Fruit fly (Drosophila melanogaster) whole organism, embryonic: ENCODE data around the gene CG8142.
A peak's percentile ranks its signal among the peaks of the same experiment; 100 is the strongest.

ENCODE experiments used
- ATbp ChIP-seq: fragments of 200-800 bp; sonication (Bioruptor generic); optimal IDR thresholded peaks from 2 replicates; lab custom pipeline; 2017; ENCODE audit warnings: missing biosample characterization, mild to moderate bottlenecking, missing genetic modification characterization, missing genetic modification reagents
- Ada2b ChIP-seq: fragments of 200-800 bp; sonication (Bioruptor generic); IDR thresholded peaks from 2 replicates; pipeline ENCODE4 v1.3.6; 2022; ENCODE audit warnings: missing biosample characterization, missing genetic modification characterization
- Bgb ChIP-seq: fragments of 200-800 bp; sonication (Bioruptor generic); IDR thresholded peaks from 2 replicates; pipeline ENCODE4 v1.3.6; 2022; ENCODE audit warnings: missing biosample characterization, missing genetic modification characterization; ENCODE audit not compliant: partially characterized antibody
- CG10147 ChIP-seq: fragments of 200-800 bp; sonication (Bioruptor generic); optimal IDR thresholded peaks from 2 replicates; lab custom pipeline; 2019; ENCODE audit warnings: missing biosample characterization, mild to moderate bottlenecking, missing genetic modification characterization, moderate library complexity
- CG10209 ChIP-seq: fragments of 200-800 bp; sonication (Bioruptor generic); optimal IDR thresholded peaks from 3 replicates; lab custom pipeline; 2017; ENCODE audit warnings: missing biosample characterization, mild to moderate bottlenecking, missing genetic modification characterization, missing genetic modification reagents
- CG10274 ChIP-seq: fragments of 200-800 bp; sonication (Bioruptor generic); optimal IDR thresholded peaks from 3 replicates; lab custom pipeline; 2017; ENCODE audit warnings: missing biosample characterization, mild to moderate bottlenecking, missing genetic modification characterization
- CG14667 ChIP-seq: fragments of 200-800 bp; sonication (Bioruptor generic); IDR thresholded peaks from 2 replicates; pipeline ENCODE4 v1.3.6; 2022; ENCODE audit warnings: missing biosample characterization, missing genetic modification characterization
- CG1529 ChIP-seq: fragments of 200-800 bp; sonication (Bioruptor generic); optimal IDR thresholded peaks from 3 replicates; lab custom pipeline; 2018; ENCODE audit warnings: missing biosample characterization, missing genetic modification characterization
- CG17328 ChIP-seq: fragments of 200-800 bp; sonication (Bioruptor generic); IDR thresholded peaks from 2 replicates; pipeline ENCODE4 v1.3.6; 2022; ENCODE audit warnings: missing biosample characterization, missing genetic modification characterization
- CG1832 ChIP-seq: fragments of 200-800 bp; sonication (Bioruptor generic); optimal IDR thresholded peaks from 2 replicates; lab custom pipeline; 2017; ENCODE audit warnings: missing biosample characterization, mild to moderate bottlenecking, missing genetic modification characterization, inconsistent platforms
- CG2202 ChIP-seq: fragments of 200-800 bp; sonication (Bioruptor generic); optimal IDR thresholded peaks from 2 replicates; lab custom pipeline; 2018; ENCODE audit warnings: missing biosample characterization, mild to moderate bottlenecking, missing genetic modification characterization
- CG31441 ChIP-seq: fragments of 200-800 bp; sonication (Bioruptor generic); IDR thresholded peaks from 2 replicates; pipeline ENCODE4 v1.3.6; 2022; ENCODE audit warnings: missing biosample characterization, missing genetic modification characterization
- CG34224 ChIP-seq: fragments of 200-800 bp; sonication (Bioruptor generic); IDR thresholded peaks from 3 replicates; pipeline ENCODE4 v1.3.6; 2022; ENCODE audit warnings: missing biosample characterization, missing genetic modification characterization; ENCODE audit not compliant: partially characterized antibody
- CG43689 ChIP-seq: fragments of 200-800 bp; sonication (Bioruptor generic); IDR thresholded peaks from 2 replicates; pipeline ENCODE4 v1.3.6; 2022; ENCODE audit warnings: missing biosample characterization, missing genetic modification characterization
- CG6254 ChIP-seq: fragments of 200-800 bp; sonication (Bioruptor generic); optimal IDR thresholded peaks from 3 replicates; lab custom pipeline; 2017; ENCODE audit warnings: mild to moderate bottlenecking, missing biosample characterization, missing genetic modification reagents, missing genetic modification characterization
- CG7786 ChIP-seq: fragments of 200-800 bp; sonication (Bioruptor generic); optimal IDR thresholded peaks from 2 replicates; lab custom pipeline; 2016; ENCODE audit warnings: missing biosample characterization, missing genetic modification characterization
- CG7987 ChIP-seq: fragments of 200-800 bp; sonication (Bioruptor generic); optimal IDR thresholded peaks from 2 replicates; lab custom pipeline; 2018; ENCODE audit warnings: missing biosample characterization, mild to moderate bottlenecking, missing genetic modification characterization, moderate library complexity
- CG8478 ChIP-seq: fragments of >200 bp; optimal IDR thresholded peaks from 2 replicates; lab custom pipeline; 2018
- CG9215 ChIP-seq: fragments of 200-800 bp; sonication (Bioruptor generic); IDR thresholded peaks from 2 replicates; pipeline ENCODE4 v1.3.6; 2022; ENCODE audit warnings: missing biosample characterization, missing genetic modification characterization
- CkIIα-i1 ChIP-seq: fragments of 200-800 bp; sonication (Bioruptor generic); IDR thresholded peaks from 2 replicates; pipeline ENCODE4 v1.3.6; 2022; ENCODE audit warnings: missing biosample characterization, missing genetic modification characterization
- Dbx ChIP-seq: fragments of 200-800 bp; sonication (Bioruptor generic); IDR thresholded peaks from 3 replicates; pipeline ENCODE4 v1.3.6; 2022; ENCODE audit warnings: missing biosample characterization, missing genetic modification characterization
- Fer2 ChIP-seq: fragments of 200-800 bp; sonication (Bioruptor generic); optimal IDR thresholded peaks from 2 replicates; lab custom pipeline; 2018; ENCODE audit warnings: missing biosample characterization, mild to moderate bottlenecking, missing genetic modification characterization, moderate library complexity
- GATAe ChIP-seq: fragments of 200-800 bp; sonication (Bioruptor generic); conservative IDR thresholded peaks from 2 replicates; pipeline ENCODE4 v1.3.6; 2022; ENCODE audit warnings: missing biosample characterization, missing genetic modification characterization
- Gug ChIP-seq: fragments of 200-800 bp; sonication (Bioruptor generic); IDR thresholded peaks from 4 replicates; pipeline ENCODE4 v1.3.6; 2022; ENCODE audit warnings: missing biosample characterization, missing genetic modification characterization
- MBD-R2 ChIP-seq: fragments of 200-800 bp; sonication (Bioruptor generic); IDR thresholded peaks from 2 replicates; pipeline ENCODE4 v1.3.6; 2022; ENCODE audit warnings: missing biosample characterization, missing genetic modification characterization
- Mad ChIP-seq: fragments of 200-800 bp; sonication (Bioruptor generic); optimal IDR thresholded peaks from 2 replicates; lab custom pipeline; 2016; ENCODE audit warnings: missing biosample characterization, missing genetic modification characterization
- NC2α ChIP-seq: fragments of 200-800 bp; sonication (Bioruptor generic); optimal IDR thresholded peaks from 2 replicates; lab custom pipeline; 2016; ENCODE audit warnings: missing biosample characterization, missing genetic modification characterization
- Nf-YA ChIP-seq: fragments of 200-800 bp; sonication (Bioruptor generic); IDR thresholded peaks from 2 replicates; pipeline ENCODE4 v1.3.6; 2022; ENCODE audit warnings: missing biosample characterization, missing genetic modification characterization
- Six4 ChIP-seq: fragments of 200-800 bp; sonication (Bioruptor generic); optimal IDR thresholded peaks from 2 replicates; lab custom pipeline; 2016; ENCODE audit warnings: missing biosample characterization, missing genetic modification characterization
- Usf ChIP-seq: fragments of 200-800 bp; sonication (Bioruptor generic); optimal IDR thresholded peaks from 2 replicates; lab custom pipeline; 2017; ENCODE audit warnings: missing genotype, missing biosample characterization, missing genetic modification characterization
- Xbp1 ChIP-seq: fragments of 200-800 bp; sonication (Bioruptor generic); optimal IDR thresholded peaks from 3 replicates; lab custom pipeline; 2016; ENCODE audit warnings: missing biosample characterization, mild to moderate bottlenecking, missing genetic modification characterization
- Xrp1 ChIP-seq: fragments of 200-800 bp; sonication (Bioruptor generic); IDR thresholded peaks from 2 replicates; pipeline ENCODE4 v1.3.6; 2022; ENCODE audit warnings: missing biosample characterization, missing genetic modification characterization
- ap ChIP-seq: fragments of 200-800 bp; sonication (Bioruptor generic); IDR thresholded peaks from 2 replicates; pipeline ENCODE4 v1.3.6; 2022; ENCODE audit warnings: missing biosample characterization, missing genetic modification characterization
- az2 ChIP-seq: fragments of 200-800 bp; sonication (Bioruptor generic); optimal IDR thresholded peaks from 3 replicates; lab custom pipeline; 2016; ENCODE audit warnings: missing biosample characterization, missing genetic modification characterization
- ci ChIP-seq: fragments of 200-800 bp; sonication (Bioruptor generic); IDR thresholded peaks from 3 replicates; pipeline ENCODE4 v1.3.6; 2022; ENCODE audit warnings: missing biosample characterization, missing genetic modification characterization
- dan ChIP-seq: fragments of 200-800 bp; sonication (Bioruptor generic); IDR thresholded peaks from 2 replicates; pipeline ENCODE4 v1.3.6; 2022; ENCODE audit warnings: missing biosample characterization, missing genetic modification characterization
- danr ChIP-seq: fragments of 200-800 bp; sonication (Bioruptor generic); IDR thresholded peaks from 2 replicates; pipeline ENCODE4 v1.3.6; 2022; ENCODE audit warnings: missing biosample characterization, missing genetic modification characterization
- dati ChIP-seq: fragments of 200-800 bp; sonication (Bioruptor generic); IDR thresholded peaks from 2 replicates; pipeline ENCODE4 v1.3.6; 2022; ENCODE audit warnings: missing biosample characterization, missing genetic modification characterization
- dm ChIP-seq: fragments of 200-800 bp; sonication (Bioruptor generic); optimal IDR thresholded peaks from 3 replicates; lab custom pipeline; 2016; ENCODE audit warnings: missing biosample characterization, missing genetic modification characterization
- dysf ChIP-seq: fragments of 200-800 bp; sonication (Bioruptor generic); IDR thresholded peaks from 3 replicates; pipeline ENCODE4 v1.3.6; 2022; ENCODE audit warnings: missing biosample characterization, missing genetic modification characterization
- emc ChIP-seq: fragments of 200-800 bp; sonication (Bioruptor generic); optimal IDR thresholded peaks from 2 replicates; lab custom pipeline; 2016; ENCODE audit warnings: missing biosample characterization, missing genetic modification characterization
- en ChIP-seq: fragments of 200-800 bp; sonication (Bioruptor generic); optimal IDR thresholded peaks from 2 replicates; lab custom pipeline; 2016; ENCODE audit warnings: missing biosample characterization, missing genetic modification characterization
- insv ChIP-seq, 2 experiments: fragments of 200-800 bp; sonication (Bioruptor generic); optimal IDR thresholded peaks; 3 replicates each; lab custom pipeline; 2016 to 2018; ENCODE audit warnings: missing biosample characterization in 2 of 2, missing genetic modification characterization in 2 of 2
- knrl ChIP-seq: fragments of 200-800 bp; sonication (Bioruptor generic); IDR thresholded peaks from 3 replicates; pipeline ENCODE4 v1.3.6; 2022; ENCODE audit warnings: missing biosample characterization, missing genetic modification characterization; ENCODE audit not compliant: partially characterized antibody
- lmd ChIP-seq: fragments of 200-800 bp; sonication (Bioruptor generic); IDR thresholded peaks from 2 replicates; pipeline ENCODE4 v1.3.6; 2022; ENCODE audit warnings: missing biosample characterization, missing genetic modification characterization
- pb ChIP-seq: fragments of 200-800 bp; sonication (Bioruptor generic); optimal IDR thresholded peaks from 3 replicates; lab custom pipeline; 2016; ENCODE audit warnings: missing biosample characterization, missing genetic modification characterization
- phol ChIP-seq: fragments of 200-800 bp; sonication (Bioruptor generic); optimal IDR thresholded peaks from 3 replicates; lab custom pipeline; 2018; ENCODE audit warnings: missing biosample characterization, mild to moderate bottlenecking, missing genetic modification characterization, moderate library complexity
- ssp ChIP-seq: fragments of 200-800 bp; sonication (Bioruptor generic); IDR thresholded peaks from 2 replicates; pipeline ENCODE4 v1.3.6; 2022; ENCODE audit warnings: missing biosample characterization, missing genetic modification characterization
- tin ChIP-seq: fragments of 200-800 bp; sonication (Bioruptor generic); optimal IDR thresholded peaks from 3 replicates; lab custom pipeline; 2016; ENCODE audit warnings: missing biosample characterization, missing genetic modification characterization
- tna ChIP-seq: fragments of 200-800 bp; sonication (Bioruptor generic); IDR thresholded peaks from 2 replicates; pipeline ENCODE4 v1.3.6; 2022; ENCODE audit warnings: missing biosample characterization, missing genetic modification characterization; ENCODE audit not compliant: partially characterized antibody
- usp ChIP-seq: fragments of >200 bp; optimal IDR thresholded peaks from 2 replicates; lab custom pipeline; 2017; ENCODE audit warnings: missing biosample characterization, missing genetic modification characterization

CG8142 gene

dm6 chrX:17802353-17803121 is 42.0 kb downstream of the CG8142 start (continued):
- TF ChIP-seq CG14667 (GFP tag; lab: Robert Waterston, UW) (0 out of 2 replicates have a peak, but pooled peaks have one; percentile 20), CG43689 (GFP tag; lab: Robert Waterston, UW) (no peak), Usf (peak; percentile 13), insv (GFP tag; optimal IDR thresholded peaks at IDR 0.05; lab: Kevin White, UChicago) (no peak), CG10147 (GFP tag; lab: Kevin White, UChicago) (peak; percentile 14), Fer2 (tag; lab: Kevin White, UChicago) (no peak), ci (GFP tag; lab: Robert Waterston, UW) (peak; percentile 46; the same call in 1 of the 3 replicates), pb (GFP tag; lab: Kevin White, UChicago) (no peak), az2 (GFP tag; lab: Kevin White, UChicago) (peak; percentile 22), CG9215 (GFP tag; lab: Robert Waterston, UW) (peak; percentile 40; the same call in 1 of the 2 replicates), NC2α (no peak), usp (GFP tag; lab: Kevin White, UChicago) (no peak), CkIIα-i1 (no peak), CG31441 (GFP tag; lab: Robert Waterston, UW) (peak; percentile 47; the same call in 1 of the 2 replicates), CG34224 (GFP tag; lab: Robert Waterston, UW) (no peak), GATAe (GFP tag; lab: Robert Waterston, UW) (no peak), CG1832 (GFP tag; lab: Kevin White, UChicago) (peak; percentile 54), en (no peak), CG17328 (no peak), emc (no peak), CG2202 (no peak), Ada2b (GFP tag; lab: Robert Waterston, UW) (peak; percentile 21; the same call in 1 of the 2 replicates), Bgb (GFP tag; lab: Robert Waterston, UW) (no peak), tna (GFP tag; lab: Robert Waterston, UW) (no peak), lmd (GFP tag; lab: Robert Waterston, UW) (peak; percentile 55), CG1529 (GFP tag; lab: Kevin White, UChicago) (no peak), CG10209 (GFP tag; lab: Kevin White, UChicago) (peak; percentile 24), tin (GFP tag; lab: Kevin White, UChicago) (no peak), ATbp (GFP tag; lab: Kevin White, UChicago) (no peak), dan (no peak), Gug (no peak; the same call in 3 of the 4 replicates), Dbx (0 out of 3 replicates have a peak, but pooled peaks have one; percentile 22), danr (GFP tag; lab: Robert Waterston, UW) (0 out of 2 replicates have a peak, but pooled peaks have one; percentile 34), ap (no peak), ssp (GFP tag; lab: Robert Waterston, UW) (peak; percentile 40; the same call in 1 of the 2 replicates), CG7987 (no peak), Xbp1 (GFP tag; lab: Kevin White, UChicago) (peak; percentile 43), CG6254 (GFP tag; lab: Kevin White, UChicago) (peak; percentile 15), phol (peak; percentile 48), Six4 (no peak), Mad (GFP tag; lab: Kevin White, UChicago) (no peak), knrl (GFP tag; lab: Robert Waterston, UW) (no peak), MBD-R2 (GFP tag; lab: Robert Waterston, UW) (no peak), Xrp1 (GFP tag; lab: Robert Waterston, UW) (peak; percentile 53), dati (GFP tag; lab: Robert Waterston, UW) (no peak), CG8478 (lab: Kevin White, UChicago) (no peak), CG10274 (GFP tag; lab: Kevin White, UChicago) (no peak), Nf-YA (GFP tag; lab: Robert Waterston, UW) (no peak), CG7786 (GFP tag; lab: Kevin White, UChicago) (peak; percentile 8), dysf (peak; percentile 54; the same call in 2 of the 3 replicates), dm (GFP tag; lab: Kevin White, UChicago) (no peak)
